Fruit fly (Drosophila melanogaster): ENCODE measurements around the gene CG31219.

dm6 chr3R:19664713-19665112 lies 13.9 kb downstream of the CG31219 start, which contains the start of gene CG7432:
- no peak for TF ChIP-seq ss (GFP tag; optimal IDR thresholded peaks at IDR 0.05)
- TF ChIP-seq Blimp-1 (GFP tag; optimal IDR thresholded peaks at IDR 0.05), result peak; percentile 86
- no peak for TF ChIP-seq CG11902 (GFP tag; optimal IDR thresholded peaks at IDR 0.05)
- TF ChIP-seq CG8319 (GFP tag; optimal IDR thresholded peaks at IDR 0.05), result no peak
- no peak for TF ChIP-seq cyc (GFP tag; optimal IDR thresholded peaks at IDR 0.05)
